Worm (Caenorhabditis elegans): ENCODE results near the gene lip-1.

DNA sequence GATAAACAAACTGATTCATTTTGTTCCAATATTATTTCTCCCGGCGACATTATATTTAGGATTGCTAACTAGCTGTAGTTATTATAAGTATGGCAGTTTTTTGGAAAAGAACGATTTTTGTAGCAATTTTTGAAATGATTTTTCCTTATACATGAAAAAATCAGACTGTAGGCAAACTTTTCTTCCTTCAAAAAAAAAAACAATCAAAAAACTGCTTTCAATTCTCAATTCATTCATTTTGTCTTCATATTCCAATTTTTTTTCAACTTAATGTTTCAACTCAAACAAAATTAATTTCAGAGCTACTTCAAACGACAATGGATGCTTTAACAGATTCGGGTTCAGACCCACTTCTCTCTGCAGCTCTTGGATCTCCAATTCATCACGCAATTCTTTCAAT, 30.9 kb upstream of the lip-1 start, which contains the start of gene ceh-48:
- TF ChIP-seq hsf-1 (GFP tag; IDR thresholded peaks at IDR 0.05) (no peak), gei-17 (GFP tag; optimal IDR thresholded peaks at IDR 0.05) (no peak), dpl-1 (GFP tag; optimal IDR thresholded peaks at IDR 0.05) (no peak), ztf-22 (GFP tag; optimal IDR thresholded peaks at IDR 0.05) (no peak), hlh-26 (GFP tag; conservative IDR thresholded peaks at IDR 0.05) (no peak), D2030.7 (GFP tag; IDR thresholded peaks at IDR 0.05) (no peak)

Measured in whole organism, young adult.